Fruit fly (Drosophila melanogaster) whole organism, embryonic: ENCODE data around the gene Sap130.

Source experiments
- Ada2b ChIP-seq: fragments of 200-800 bp; sonication (Bioruptor generic); IDR thresholded peaks from 2 replicates; pipeline ENCODE4 v1.3.6; 2022; ENCODE audit warnings: missing biosample characterization, missing genetic modification characterization
- Atf-2 ChIP-seq: fragments of 200-800 bp; sonication (Bioruptor generic); optimal IDR thresholded peaks from 2 replicates; lab custom pipeline; 2016; ENCODE audit warnings: missing biosample characterization, missing genetic modification characterization
- B-H2 ChIP-seq: fragments of 200-800 bp; sonication (Bioruptor generic); optimal IDR thresholded peaks from 2 replicates; lab custom pipeline; 2018; ENCODE audit warnings: missing biosample characterization, mild to moderate bottlenecking, missing genetic modification characterization
- Blimp-1 ChIP-seq: fragments of 200-800 bp; sonication (Bioruptor generic); optimal IDR thresholded peaks from 3 replicates; lab custom pipeline; 2018; ENCODE audit warnings: missing biosample characterization, missing genetic modification characterization, mild to moderate bottlenecking, moderate library complexity, missing genetic modification reagents
- CG10267 ChIP-seq: fragments of 200-800 bp; sonication (Bioruptor generic); optimal IDR thresholded peaks from 2 replicates; lab custom pipeline; 2018; ENCODE audit warnings: missing biosample characterization, mild to moderate bottlenecking, missing genetic modification characterization, moderate library complexity
- CG10462 ChIP-seq: fragments of 200-800 bp; sonication (Bioruptor generic); optimal IDR thresholded peaks from 2 replicates; lab custom pipeline; 2016; ENCODE audit warnings: missing biosample characterization, missing genetic modification characterization
- CG13775 ChIP-seq: fragments of 200-800 bp; sonication (Bioruptor generic); optimal IDR thresholded peaks from 3 replicates; lab custom pipeline; 2017; ENCODE audit warnings: missing biosample characterization, mild to moderate bottlenecking, missing genetic modification characterization
- CG14965 ChIP-seq: fragments of 200-800 bp; sonication (Bioruptor generic); optimal IDR thresholded peaks from 2 replicates; lab custom pipeline; 2016; ENCODE audit warnings: missing biosample characterization, missing genetic modification characterization, borderline replicate concordance
- CG15601 ChIP-seq: fragments of 200-800 bp; sonication (Bioruptor generic); optimal IDR thresholded peaks from 3 replicates; lab custom pipeline; 2019; ENCODE audit warnings: missing biosample characterization, mild to moderate bottlenecking, missing genetic modification characterization, moderate library complexity
- CG15696 ChIP-seq: fragments of 200-800 bp; sonication (Bioruptor generic); optimal IDR thresholded peaks from 2 replicates; lab custom pipeline; 2019; ENCODE audit warnings: missing biosample characterization, mild to moderate bottlenecking, missing genetic modification characterization, moderate library complexity
- CG17361 ChIP-seq: fragments of 200-800 bp; sonication (Bioruptor generic); IDR thresholded peaks from 3 replicates; pipeline ENCODE4 v1.3.6; 2022; ENCODE audit warnings: missing biosample characterization, missing genetic modification characterization
- CG17568 ChIP-seq: fragments of 200-800 bp; sonication (Bioruptor generic); optimal IDR thresholded peaks from 2 replicates; lab custom pipeline; 2018; ENCODE audit warnings: missing biosample characterization, mild to moderate bottlenecking, missing genetic modification characterization, moderate library complexity
- CG17612 ChIP-seq: fragments of 200-800 bp; sonication (Bioruptor generic); IDR thresholded peaks from 2 replicates; pipeline ENCODE4 v1.3.6; 2022; ENCODE audit warnings: missing biosample characterization, missing genetic modification characterization
- CG18619 ChIP-seq: fragments of 200-800 bp; sonication (Bioruptor generic); optimal IDR thresholded peaks from 3 replicates; lab custom pipeline; 2017; ENCODE audit warnings: missing biosample characterization, mild to moderate bottlenecking, missing genetic modification characterization
- CG2678 ChIP-seq: fragments of 200-800 bp; sonication (Bioruptor generic); optimal IDR thresholded peaks from 3 replicates; lab custom pipeline; 2019; ENCODE audit warnings: missing biosample characterization, mild to moderate bottlenecking, missing genetic modification characterization, moderate library complexity
- CG32532 ChIP-seq: fragments of 200-800 bp; sonication (Bioruptor generic); IDR thresholded peaks from 2 replicates; pipeline ENCODE4 v1.3.6; 2022; ENCODE audit warnings: missing biosample characterization, missing genetic modification characterization
- CG34376 ChIP-seq: fragments of 200-800 bp; sonication (Bioruptor generic); optimal IDR thresholded peaks from 2 replicates; lab custom pipeline; 2018; ENCODE audit warnings: missing biosample characterization, mild to moderate bottlenecking, missing genetic modification characterization
- CG7987 ChIP-seq: fragments of 200-800 bp; sonication (Bioruptor generic); optimal IDR thresholded peaks from 2 replicates; lab custom pipeline; 2018; ENCODE audit warnings: missing biosample characterization, mild to moderate bottlenecking, missing genetic modification characterization, moderate library complexity
- CG8290 ChIP-seq, 3 experiments: fragments of 200-800 bp; sonication (Bioruptor generic); optimal IDR thresholded peaks; 2 replicates each; lab custom pipeline; 2016 to 2019; ENCODE audit warnings: missing biosample characterization in 3 of 3, missing genetic modification characterization in 3 of 3, mild to moderate bottlenecking in 2 of 3, moderate library complexity in 1 of 3
- CTCF ChIP-seq: fragments of 200-800 bp; sonication (Bioruptor generic); optimal IDR thresholded peaks from 2 replicates; lab custom pipeline; 2017; ENCODE audit warnings: missing biosample characterization, mild to moderate bottlenecking, missing genetic modification characterization, moderate library complexity
- CrebB ChIP-seq: fragments of 200-800 bp; sonication (Bioruptor generic); optimal IDR thresholded peaks from 3 replicates; lab custom pipeline; 2018; ENCODE audit warnings: missing biosample characterization, mild to moderate bottlenecking, missing genetic modification characterization
- Deaf1 ChIP-seq: fragments of 200-800 bp; optimal IDR thresholded peaks from 3 replicates; lab custom pipeline; 2019; ENCODE audit warnings: missing biosample characterization, mild to moderate bottlenecking, missing genetic modification characterization, moderate library complexity
- Eip74EF ChIP-seq, 2 experiments: fragments of 200-800 bp in 1 of 2; fragments of >200 bp in 1 of 2; sonication (Bioruptor generic) in 1 of 2; optimal IDR thresholded peaks; 2 replicates each; lab custom pipeline; 2017 to 2019; ENCODE audit warnings: missing biosample characterization in 2 of 2, missing genetic modification characterization in 2 of 2, mild to moderate bottlenecking in 1 of 2, moderate library complexity in 1 of 2
- Elba2 ChIP-seq: fragments of 200-800 bp; sonication (Bioruptor generic); optimal IDR thresholded peaks from 3 replicates; lab custom pipeline; 2016; ENCODE audit warnings: missing biosample characterization, missing genetic modification characterization
- H2.0 ChIP-seq: fragments of 200-800 bp; sonication (Bioruptor generic); IDR thresholded peaks from 2 replicates; pipeline ENCODE4 v1.3.6; 2022; ENCODE audit warnings: missing biosample characterization, missing genetic modification characterization
- HLHmδ ChIP-seq: fragments of 200-800 bp; sonication (Bioruptor generic); optimal IDR thresholded peaks from 2 replicates; lab custom pipeline; 2018; ENCODE audit warnings: missing biosample characterization, mild to moderate bottlenecking, missing genetic modification characterization, moderate library complexity
- Ptx1 ChIP-seq: fragments of 200-800 bp; sonication (Bioruptor generic); IDR thresholded peaks from 2 replicates; pipeline ENCODE4 v1.3.6; 2022; ENCODE audit warnings: missing biosample characterization, missing genetic modification characterization
- Side ChIP-seq: fragments of 200-800 bp; sonication (Bioruptor generic); optimal IDR thresholded peaks from 2 replicates; lab custom pipeline; 2016; ENCODE audit warnings: missing biosample characterization, missing genetic modification characterization
- Sin3A ChIP-seq: fragments of >200 bp; optimal IDR thresholded peaks from 2 replicates; lab custom pipeline; 2018
- Sox102F ChIP-seq: fragments of 200-800 bp; sonication (Bioruptor generic); optimal IDR thresholded peaks from 2 replicates; lab custom pipeline; 2018; ENCODE audit warnings: missing biosample characterization, mild to moderate bottlenecking, missing genetic modification characterization, moderate library complexity
- Sry-δ ChIP-seq: fragments of 200-800 bp; sonication (Bioruptor generic); optimal IDR thresholded peaks from 2 replicates; lab custom pipeline; 2016; ENCODE audit warnings: missing biosample characterization, missing genetic modification characterization
- Trl ChIP-seq, 3 experiments: fragments of >200 bp in 2 of 3; fragments of 200-800 bp in 1 of 3; sonication (Bioruptor generic) in 1 of 3; optimal IDR thresholded peaks; 2 replicates in 1 of 3; 3 replicates in 2 of 3; lab custom pipeline; 2016 to 2017; ENCODE audit warnings: missing biosample characterization in 1 of 3, missing genetic modification characterization in 1 of 3
- YL-1 ChIP-seq: fragments of 200-800 bp; sonication (Bioruptor generic); optimal IDR thresholded peaks from 3 replicates; lab custom pipeline; 2017; ENCODE audit warnings: missing biosample characterization, mild to moderate bottlenecking, missing genetic modification characterization
- cg ChIP-seq: fragments of 200-800 bp; sonication (Bioruptor generic); optimal IDR thresholded peaks from 3 replicates; lab custom pipeline; 2019; ENCODE audit warnings: missing biosample characterization, mild to moderate bottlenecking, missing genetic modification characterization, moderate library complexity
- danr ChIP-seq: fragments of 200-800 bp; sonication (Bioruptor generic); IDR thresholded peaks from 2 replicates; pipeline ENCODE4 v1.3.6; 2022; ENCODE audit warnings: missing biosample characterization, missing genetic modification characterization
- dati ChIP-seq: fragments of 200-800 bp; sonication (Bioruptor generic); IDR thresholded peaks from 2 replicates; pipeline ENCODE4 v1.3.6; 2022; ENCODE audit warnings: missing biosample characterization, missing genetic modification characterization
- emc ChIP-seq: fragments of 200-800 bp; sonication (Bioruptor generic); optimal IDR thresholded peaks from 2 replicates; lab custom pipeline; 2016; ENCODE audit warnings: missing biosample characterization, missing genetic modification characterization
- eve ChIP-seq, 2 experiments: fragments of >200 bp; optimal IDR thresholded peaks; 2 replicates each; lab custom pipeline; 2017; ENCODE audit warnings: missing biosample characterization in 2 of 2, missing genetic modification characterization in 2 of 2
- gcm ChIP-seq: fragments of 200-800 bp; sonication (Bioruptor generic); optimal IDR thresholded peaks from 2 replicates; lab custom pipeline; 2019; ENCODE audit warnings: missing biosample characterization, mild to moderate bottlenecking, missing genetic modification characterization, moderate library complexity
- gsb-n ChIP-seq: fragments of 200-800 bp; sonication (Bioruptor generic); optimal IDR thresholded peaks from 3 replicates; lab custom pipeline; 2018; ENCODE audit warnings: missing biosample characterization, mild to moderate bottlenecking, missing genetic modification characterization
- mam ChIP-seq: fragments of 200-800 bp; sonication (Bioruptor generic); optimal IDR thresholded peaks from 3 replicates; lab custom pipeline; 2016; ENCODE audit warnings: missing biosample characterization, missing genetic modification characterization
- peb ChIP-seq: fragments of 200-800 bp; sonication (Bioruptor generic); IDR thresholded peaks from 2 replicates; pipeline ENCODE4 v1.3.6; 2022; ENCODE audit warnings: missing biosample characterization, missing genetic modification characterization
- shn ChIP-seq: fragments of 200-800 bp; sonication (Bioruptor generic); optimal IDR thresholded peaks from 3 replicates; lab custom pipeline; 2016; ENCODE audit warnings: missing biosample characterization, missing genetic modification characterization
- sqz ChIP-seq: fragments of 200-800 bp; sonication (Bioruptor generic); optimal IDR thresholded peaks from 3 replicates; lab custom pipeline; 2018; ENCODE audit warnings: missing biosample characterization, mild to moderate bottlenecking, missing genetic modification characterization
- ssp ChIP-seq: fragments of 200-800 bp; sonication (Bioruptor generic); IDR thresholded peaks from 2 replicates; pipeline ENCODE4 v1.3.6; 2022; ENCODE audit warnings: missing biosample characterization, missing genetic modification characterization
- tll ChIP-seq, 2 experiments: fragments of 200-800 bp in 1 of 2; fragments of >200 bp in 1 of 2; sonication (Bioruptor generic) in 1 of 2; optimal IDR thresholded peaks; 2 replicates each; lab custom pipeline; 2017 to 2019; ENCODE audit warnings: missing biosample characterization in 2 of 2, missing genetic modification characterization in 2 of 2, mild to moderate bottlenecking in 1 of 2, moderate library complexity in 1 of 2
- toy ChIP-seq: fragments of 200-800 bp; sonication (Bioruptor generic); IDR thresholded peaks from 2 replicates; pipeline ENCODE4 v1.3.6; 2022; ENCODE audit warnings: missing biosample characterization, missing genetic modification characterization
- vfl ChIP-seq: fragments of 200-800 bp; sonication (Bioruptor generic); optimal IDR thresholded peaks from 2 replicates; lab custom pipeline; 2016; ENCODE audit warnings: missing biosample characterization, missing genetic modification characterization
- wdn ChIP-seq: fragments of 200-800 bp; sonication (Bioruptor generic); IDR thresholded peaks from 2 replicates; pipeline ENCODE4 v1.3.6; 2022; ENCODE audit warnings: missing biosample characterization, missing genetic modification characterization
- z ChIP-seq: fragments of 200-800 bp; sonication (Bioruptor generic); IDR thresholded peaks from 3 replicates; pipeline ENCODE4 v1.3.6; 2022; ENCODE audit warnings: missing biosample characterization, missing genetic modification characterization
- zfh1 ChIP-seq: fragments of 200-800 bp; sonication (Bioruptor generic); IDR thresholded peaks from 3 replicates; pipeline ENCODE4 v1.3.6; 2022; ENCODE audit warnings: missing biosample characterization, missing genetic modification characterization

The Sap130 gene

dm6 chr3L:12802443-12802865 is 3.2 kb upstream of the Sap130 start (continued):
- TF ChIP-seq Trl (optimal IDR thresholded peaks at IDR 0.05; lab: Kevin White, UChicago) (no peak), Trl (GFP tag; optimal IDR thresholded peaks at IDR 0.05; lab: Kevin White, UChicago) (no peak), CG15601 (tag; lab: Kevin White, UChicago) (peak; percentile 17), shn (GFP tag; lab: Kevin White, UChicago) (no peak), gsb-n (no peak), CG13775 (no peak), CG14965 (GFP tag; lab: Kevin White, UChicago) (no peak), CG34376 (peak; percentile 40), cg (GFP tag; lab: Kevin White, UChicago) (peak; percentile 12), vfl (GFP tag; lab: Kevin White, UChicago) (no peak), CG18619 (GFP tag; lab: Kevin White, UChicago) (no peak), Atf-2 (GFP tag; lab: Kevin White, UChicago) (no peak), CG15696 (tag; lab: Kevin White, UChicago) (no peak), HLHmδ (no peak), CG17568 (GFP tag; lab: Kevin White, UChicago) (peak; percentile 15), emc (GFP tag; lab: Kevin White, UChicago) (no peak), toy (GFP tag; lab: Robert Waterston, UW) (no peak), Sry-δ (no peak), Ptx1 (GFP tag; lab: Robert Waterston, UW) (no peak), CG32532 (GFP tag; lab: Robert Waterston, UW) (no peak), CrebB (peak; percentile 3), YL-1 (no peak), CG2678 (tag; lab: Kevin White, UChicago) (peak; percentile 27), CG7987 (GFP tag; lab: Kevin White, UChicago) (peak; percentile 40), CG10267 (tag; lab: Kevin White, UChicago) (no peak), mam (GFP tag; lab: Kevin White, UChicago) (peak; percentile 3), Sox102F (GFP tag; lab: Kevin White, UChicago) (peak; percentile 9), Blimp-1 (peak; percentile 24), CG8290 (GFP tag; optimal IDR thresholded peaks at IDR 0.05; lab: Kevin White, UChicago) (no peak), CG8290 (tag; optimal IDR thresholded peaks at IDR 0.05; lab: Kevin White, UChicago) (peak in 1 of 2 experiments; percentile 67), B-H2 (peak; percentile 27), peb (GFP tag; lab: Robert Waterston, UW) (no peak), tll (GFP tag; optimal IDR thresholded peaks at IDR 0.05; lab: Kevin White, UChicago) (no peak), danr (no peak), CG10462 (GFP tag; lab: Kevin White, UChicago) (no peak), CG17361 (GFP tag; lab: Robert Waterston, UW) (no peak), Side (GFP tag; lab: Kevin White, UChicago) (no peak), Eip74EF (GFP tag; optimal IDR thresholded peaks at IDR 0.05; lab: Kevin White, UChicago) (peak in 1 of 2 experiments; percentile 56), Ada2b (GFP tag; lab: Robert Waterston, UW) (peak; percentile 7; the same call in 1 of the 2 replicates), ssp (GFP tag; lab: Robert Waterston, UW) (no peak), H2.0 (GFP tag; lab: Robert Waterston, UW) (no peak), dati (GFP tag; lab: Robert Waterston, UW) (no peak), zfh1 (no peak), z (GFP tag; lab: Robert Waterston, UW) (no peak), CTCF (GFP tag; lab: Kevin White, UChicago) (no peak), CG17612 (GFP tag; lab: Robert Waterston, UW) (no peak), Sin3A (lab: Kevin White, UChicago) (no peak), gcm (no peak), sqz (peak; percentile 22), eve (GFP tag; optimal IDR thresholded peaks at IDR 0.05; lab: Kevin White, UChicago) (no peak), Elba2 (GFP tag; lab: Kevin White, UChicago) (no peak), wdn (GFP tag; lab: Robert Waterston, UW) (no peak), Deaf1 (tag; lab: Kevin White, UChicago) (no peak)
